Worm (Caenorhabditis elegans) whole organism, dauer: Measurements from ENCODE around the gene F32D8.4.

Experiments used
- unc-62 ChIP-seq: sonication (generic microtip); optimal IDR thresholded peaks from 2 replicates; lab custom pipeline; 2017; ENCODE audit warnings: missing biosample characterization, missing genetic modification reagents, missing genetic modification characterization

Gene F32D8.4

ce11 chrV:10909959-10910358, 16.6 kb upstream of the F32D8.4 start:
- no peak for TF ChIP-seq unc-62 (GFP tag; lab: Kevin White, UChicago)

- TF ChIP-seq unc-62 (GFP tag; lab: Kevin White, UChicago) = no peak
Measured at ce11 chrV:10909071-10909470, 15.7 kb upstream of the F32D8.4 start, which contains the start of gene zzz-1. TSS of gene zzz-1 (minus strand) at chrV:10909171.

ce11 chrV:10904795-10905194, 11.4 kb upstream of the F32D8.4 start:
- no peak for TF ChIP-seq unc-62 (GFP tag; lab: Kevin White, UChicago)

ce11 chrV:10903748-10904147, 10.4 kb upstream of the F32D8.4 start, which contains the start of gene F32D8.15:
TSS of gene F32D8.15 (plus strand) at chrV:10904048.
- TF ChIP-seq unc-62 (GFP tag; lab: Kevin White, UChicago) = no peak

ce11 chrV:10902682-10903081, 9.3 kb upstream of the F32D8.4 start, which contains the start of gene F32D8.8:
TSS of gene F32D8.8 (minus strand) at chrV:10902782.
- no peak for TF ChIP-seq unc-62 (GFP tag; lab: Kevin White, UChicago)

ce11 chrV:10901125-10901524, 7.8 kb upstream of the F32D8.4 start, which contains the start of gene spp-16:
TSS of gene spp-16 (minus strand) at chrV:10901303.
- TF ChIP-seq unc-62 (GFP tag; lab: Kevin White, UChicago) = no peak

- no peak for TF ChIP-seq unc-62 (GFP tag; lab: Kevin White, UChicago)
Measured at ce11 chrV:10898629-10899028, 5.3 kb upstream of the F32D8.4 start.

ce11 chrV:10898107-10898506, 4.7 kb upstream of the F32D8.4 start, which contains the start of gene F32D8.7:
TSS of gene F32D8.7 (plus strand) at chrV:10898435.
- TF ChIP-seq unc-62 (GFP tag; lab: Kevin White, UChicago) = no peak

- TF ChIP-seq unc-62 (GFP tag; lab: Kevin White, UChicago) = no peak
Measured at ce11 chrV:10897172-10897571, 3.8 kb upstream of the F32D8.4 start.

ce11 chrV:10897106-10897171, 3.6 kb upstream of the F32D8.4 start, which contains the start of gene sec-61.G:
TSS of gene sec-61.G (minus strand) at chrV:10897143.
- TF ChIP-seq unc-62 (GFP tag; lab: Kevin White, UChicago) = no peak

ce11 chrV:10896706-10897105, 3.3 kb upstream of the F32D8.4 start:
- TF ChIP-seq unc-62 (GFP tag; lab: Kevin White, UChicago) = no peak

- TF ChIP-seq unc-62 (GFP tag; lab: Kevin White, UChicago) = no peak
Measured at ce11 chrV:10896295-10896694, 2.9 kb upstream of the F32D8.4 start, which contains the start of gene F32D8.13. TSS of gene F32D8.13 (minus strand) at chrV:10896543.

ce11 chrV:10894601-10895000, 1.2 kb upstream of the F32D8.4 start, which contains the start of the genes F32D8.14 and F32D8.5:
TSS of gene F32D8.14 (minus strand) at chrV:10894788.
TSS of gene F32D8.5 (plus strand) at chrV:10894800.
- TF ChIP-seq unc-62 (GFP tag; lab: Kevin White, UChicago) = no peak

- no peak for TF ChIP-seq unc-62 (GFP tag; lab: Kevin White, UChicago)
Measured at ce11 chrV:10890980-10891379, 2.4 kb downstream of the F32D8.4 start, which contains the start of gene F32D8.12. TSS of gene F32D8.12 (minus strand) at chrV:10891027.

ce11 chrV:10889774-10890173, 3.6 kb downstream of the F32D8.4 start:
- TF ChIP-seq unc-62 (GFP tag; lab: Kevin White, UChicago) = no peak

ce11 chrV:10889036-10889435, 4.3 kb downstream of the F32D8.4 start, which contains the start of gene F32D8.11:
TSS of gene F32D8.11 (minus strand) at chrV:10889136.
- no peak for TF ChIP-seq unc-62 (GFP tag; lab: Kevin White, UChicago)

ce11 chrV:10888153-10888552, 5.2 kb downstream of the F32D8.4 start:
- TF ChIP-seq unc-62 (GFP tag; lab: Kevin White, UChicago) = no peak

- TF ChIP-seq unc-62 (GFP tag; lab: Kevin White, UChicago) = no peak
Measured at ce11 chrV:10887564-10887963, 5.8 kb downstream of the F32D8.4 start.
